Worm (Caenorhabditis elegans) whole organism, early embryonic: ENCODE results near the gene srh-177.

Source experiments
- B0310.2 ChIP-seq: sonication (generic microtip); optimal IDR thresholded peaks from 2 replicates; lab custom pipeline; 2016; ENCODE audit warnings: mild to moderate bottlenecking, missing genetic modification characterization, missing compliant biosample characterization
- F13C5.2 ChIP-seq: sonication (generic microtip); optimal IDR thresholded peaks from 2 replicates; lab custom pipeline; 2017; ENCODE audit warnings: mild to moderate bottlenecking, missing genetic modification characterization, inconsistent platforms, missing compliant biosample characterization
- aly-1 ChIP-seq: sonication (generic microtip); optimal IDR thresholded peaks from 2 replicates; lab custom pipeline; 2016; ENCODE audit warnings: missing genetic modification characterization, missing compliant biosample characterization
- ama-1 ChIP-seq: fragments of 150-350 bp; optimal IDR thresholded peaks from 2 replicates; lab custom pipeline; 2014
- ceh-13 ChIP-seq: fragments of 200-800 bp; sonication (Bioruptor generic); optimal IDR thresholded peaks from 2 replicates; lab custom pipeline; 2018; ENCODE audit warnings: mild to moderate bottlenecking, missing genetic modification characterization, missing compliant biosample characterization
- ceh-36 ChIP-seq: sonication (generic microtip); optimal IDR thresholded peaks from 2 replicates; lab custom pipeline; 2016; ENCODE audit warnings: missing genetic modification characterization, inconsistent platforms, missing compliant biosample characterization
- ets-7 ChIP-seq: sonication (generic microtip); optimal IDR thresholded peaks from 2 replicates; lab custom pipeline; 2016; ENCODE audit warnings: missing genotype, missing genetic modification characterization, missing compliant biosample characterization
- flt-1 ChIP-seq: fragments of 200-800 bp; sonication (Bioruptor generic); IDR thresholded peaks from 2 replicates; pipeline ENCODE4 v1.3.6; 2022; ENCODE audit warnings: missing genetic modification characterization, missing compliant biosample characterization
- hmbx-1 ChIP-seq: sonication (generic microtip); optimal IDR thresholded peaks from 2 replicates; lab custom pipeline; 2016; ENCODE audit warnings: mild to moderate bottlenecking, missing genetic modification characterization, missing compliant biosample characterization
- hmg-4 ChIP-seq: fragments of 200-800 bp; sonication (Bioruptor generic); optimal IDR thresholded peaks from 2 replicates; lab custom pipeline; 2018; ENCODE audit warnings: mild to moderate bottlenecking, missing genetic modification characterization, missing compliant biosample characterization
- hnd-1 ChIP-seq: sonication (generic microtip); optimal IDR thresholded peaks from 2 replicates; lab custom pipeline; 2016; ENCODE audit warnings: missing genetic modification characterization, missing compliant biosample characterization
- pes-1 ChIP-seq: fragments of 200-800 bp; sonication (Bioruptor generic); IDR thresholded peaks from 2 replicates; pipeline ENCODE4 v1.3.6; 2022; ENCODE audit warnings: missing genetic modification reagents, missing genetic modification characterization, missing compliant biosample characterization
- scrt-1 ChIP-seq: fragments of 200-800 bp; sonication (Bioruptor generic); IDR thresholded peaks from 2 replicates; pipeline ENCODE4 v1.3.6; 2022; ENCODE audit warnings: missing genetic modification characterization, missing compliant biosample characterization
- sea-1 ChIP-seq: fragments of 200-800 bp; sonication (Bioruptor generic); conservative IDR thresholded peaks from 2 replicates; pipeline ENCODE4 v1.3.6; 2022; ENCODE audit warnings: missing genetic modification characterization, missing compliant biosample characterization
- tbx-11 ChIP-seq: fragments of 200-800 bp; sonication (Bioruptor generic); IDR thresholded peaks from 2 replicates; pipeline ENCODE4 v1.3.6; 2022; ENCODE audit warnings: missing genetic modification characterization, missing compliant biosample characterization
- tbx-37 ChIP-seq: fragments of 200-800 bp; sonication (Bioruptor generic); conservative IDR thresholded peaks from 2 replicates; pipeline ENCODE4 v1.3.6; 2022; ENCODE audit warnings: missing genetic modification reagents, missing genetic modification characterization, missing compliant biosample characterization
- tra-4 ChIP-seq: sonication (generic microtip); optimal IDR thresholded peaks from 2 replicates; lab custom pipeline; 2017; ENCODE audit warnings: missing genetic modification characterization, missing compliant biosample characterization

Gene srh-177

ce11 chrV:20356472-20356871 is 12.6 kb downstream of the srh-177 start, which contains the start of gene grd-11:
TSS of gene grd-11 (plus strand) at chrV:20356772.
- TF ChIP-seq hnd-1 (tag; lab: Kevin White, UChicago) (no peak), tra-4 (tag; lab: Kevin White, UChicago) (no peak), scrt-1 (no peak), hmg-4 (GFP tag; lab: Kevin White, UChicago) (no peak), tbx-11 (GFP tag; lab: Robert Waterston, UW) (no peak), pes-1 (GFP tag; lab: Robert Waterston, UW) (no peak), ceh-13 (GFP tag; lab: Kevin White, UChicago) (no peak), B0310.2 (tag; lab: Kevin White, UChicago) (no peak), hmbx-1 (tag; lab: Kevin White, UChicago) (no peak), flt-1 (GFP tag; lab: Robert Waterston, UW) (no peak), aly-1 (tag; lab: Kevin White, UChicago) (no peak), ets-7 (tag; lab: Kevin White, UChicago) (no peak), ceh-36 (tag; lab: Kevin White, UChicago) (no peak), F13C5.2 (tag; lab: Kevin White, UChicago) (no peak), ama-1 (lab: Kevin White, UChicago) (no peak), tbx-37 (no peak), sea-1 (no peak)

ce11 chrV:20351195-20351594 is 17.9 kb downstream of the srh-177 start, which contains the start of gene K02E2.1:
TSS of gene K02E2.1 (plus strand) at chrV:20351495.
- TF ChIP-seq B0310.2 (tag; lab: Kevin White, UChicago) (no peak), hnd-1 (tag; lab: Kevin White, UChicago) (no peak), ets-7 (tag; lab: Kevin White, UChicago) (no peak), hmg-4 (GFP tag; lab: Kevin White, UChicago) (no peak), scrt-1 (no peak), aly-1 (tag; lab: Kevin White, UChicago) (no peak), ceh-13 (GFP tag; lab: Kevin White, UChicago) (no peak), tra-4 (tag; lab: Kevin White, UChicago) (no peak), flt-1 (GFP tag; lab: Robert Waterston, UW) (no peak), ceh-36 (tag; lab: Kevin White, UChicago) (no peak), pes-1 (GFP tag; lab: Robert Waterston, UW) (no peak)

ce11 chrV:20350382-20350781 is 18.7 kb downstream of the srh-177 start:
- TF ChIP-seq pes-1 (GFP tag; lab: Robert Waterston, UW) (no peak), aly-1 (tag; lab: Kevin White, UChicago) (no peak), hmg-4 (GFP tag; lab: Kevin White, UChicago) (no peak), F13C5.2 (tag; lab: Kevin White, UChicago) (no peak), ceh-13 (GFP tag; lab: Kevin White, UChicago) (no peak)

ce11 chrV:20347625-20348024 is 21.4 kb downstream of the srh-177 start:
- TF ChIP-seq hmbx-1 (tag; lab: Kevin White, UChicago) (no peak), pes-1 (GFP tag; lab: Robert Waterston, UW) (0 out of 2 replicates have a peak, but pooled peaks have one; percentile 36)

ce11 chrV:20344889-20345288 is 24.2 kb downstream of the srh-177 start, which contains the start of gene Y38H6A.3:
TSS of gene Y38H6A.3 (plus strand) at chrV:20345189.
- TF ChIP-seq flt-1 (GFP tag; lab: Robert Waterston, UW) (no peak), tra-4 (tag; lab: Kevin White, UChicago) (no peak), hmbx-1 (tag; lab: Kevin White, UChicago) (no peak), F13C5.2 (tag; lab: Kevin White, UChicago) (no peak), ceh-36 (tag; lab: Kevin White, UChicago) (no peak), ama-1 (lab: Kevin White, UChicago) (no peak), aly-1 (tag; lab: Kevin White, UChicago) (no peak), tbx-11 (GFP tag; lab: Robert Waterston, UW) (no peak), ceh-13 (GFP tag; lab: Kevin White, UChicago) (no peak), hnd-1 (tag; lab: Kevin White, UChicago) (no peak), scrt-1 (no peak), ets-7 (tag; lab: Kevin White, UChicago) (no peak), sea-1 (no peak), tbx-37 (no peak), hmg-4 (GFP tag; lab: Kevin White, UChicago) (no peak)

- TF ChIP-seq B0310.2 (tag; lab: Kevin White, UChicago): no peak
- no peak for TF ChIP-seq hmbx-1 (tag; lab: Kevin White, UChicago)
- TF ChIP-seq scrt-1: no peak
- TF ChIP-seq flt-1 (GFP tag; lab: Robert Waterston, UW): no peak
- no peak for TF ChIP-seq hnd-1 (tag; lab: Kevin White, UChicago)
- TF ChIP-seq ceh-13 (GFP tag; lab: Kevin White, UChicago): no peak
- TF ChIP-seq aly-1 (tag; lab: Kevin White, UChicago): no peak
- TF ChIP-seq tbx-11 (GFP tag; lab: Robert Waterston, UW): no peak
- no peak for TF ChIP-seq tra-4 (tag; lab: Kevin White, UChicago)
- TF ChIP-seq ceh-36 (tag; lab: Kevin White, UChicago): no peak
- TF ChIP-seq ets-7 (tag; lab: Kevin White, UChicago): no peak
- TF ChIP-seq sea-1: no peak
- TF ChIP-seq F13C5.2 (tag; lab: Kevin White, UChicago): no peak
- TF ChIP-seq tbx-37: no peak
- TF ChIP-seq ama-1 (lab: Kevin White, UChicago): no peak
- TF ChIP-seq pes-1 (GFP tag; lab: Robert Waterston, UW): no peak
Observed at ce11 chrV:20338870-20339269, 30.2 kb downstream of the srh-177 start.

ce11 chrV:20338020-20338419 is 31.0 kb downstream of the srh-177 start:
- TF ChIP-seq pes-1 (GFP tag; lab: Robert Waterston, UW) (no peak), tra-4 (tag; lab: Kevin White, UChicago) (no peak), aly-1 (tag; lab: Kevin White, UChicago) (no peak), hnd-1 (tag; lab: Kevin White, UChicago) (no peak), B0310.2 (tag; lab: Kevin White, UChicago) (no peak), flt-1 (GFP tag; lab: Robert Waterston, UW) (no peak), tbx-37 (no peak), hmg-4 (GFP tag; lab: Kevin White, UChicago) (no peak), ceh-13 (GFP tag; lab: Kevin White, UChicago) (no peak), sea-1 (no peak), ets-7 (tag; lab: Kevin White, UChicago) (no peak), ceh-36 (tag; lab: Kevin White, UChicago) (no peak), ama-1 (lab: Kevin White, UChicago) (no peak)
